Worm (Caenorhabditis elegans) whole organism, L3 larva: ENCODE results near the gene ZK1010.10.

Experiments used
- R02D3.7 ChIP-seq: fragments of 150-350 bp; optimal IDR thresholded peaks from 2 replicates; lab custom pipeline; 2014; ENCODE audit warnings: missing biosample characterization, missing genetic modification characterization
- ZK546.5 ChIP-seq: sonication (generic microtip); optimal IDR thresholded peaks from 2 replicates; lab custom pipeline; 2017; ENCODE audit warnings: missing biosample characterization, missing genetic modification characterization
- aly-2 ChIP-seq: fragments of 150-350 bp; optimal IDR thresholded peaks from 2 replicates; lab custom pipeline; 2014; ENCODE audit warnings: missing biosample characterization, missing genetic modification characterization
- ama-1 ChIP-seq: fragments of 150-350 bp; optimal IDR thresholded peaks from 2 replicates; lab custom pipeline; 2018
- ceh-16 ChIP-seq: sonication (generic microtip); optimal IDR thresholded peaks from 2 replicates; lab custom pipeline; 2017; ENCODE audit warnings: missing biosample characterization, missing genetic modification characterization
- ceh-28 ChIP-seq: fragments of 150-350 bp; optimal IDR thresholded peaks from 2 replicates; lab custom pipeline; 2014; ENCODE audit warnings: missing biosample characterization, missing genetic modification reagents, missing genetic modification characterization
- ceh-82 ChIP-seq: fragments of 150-350 bp; optimal IDR thresholded peaks from 2 replicates; lab custom pipeline; 2014; ENCODE audit warnings: missing biosample characterization, missing genetic modification characterization
- ceh-9 ChIP-seq: sonication (generic microtip); optimal IDR thresholded peaks from 2 replicates; lab custom pipeline; 2018; ENCODE audit warnings: missing biosample characterization, missing genetic modification characterization
- daf-12 ChIP-seq: fragments of 150-350 bp; optimal IDR thresholded peaks from 2 replicates; lab custom pipeline; 2014; ENCODE audit warnings: missing biosample characterization, missing genetic modification reagents, missing genetic modification characterization
- egl-27 ChIP-seq: sonication (generic microtip); optimal IDR thresholded peaks from 4 replicates; lab custom pipeline; 2017; ENCODE audit warnings: missing biosample characterization, missing genetic modification reagents, missing genetic modification characterization
- egl-5 ChIP-seq: fragments of 150-350 bp; optimal IDR thresholded peaks from 2 replicates; lab custom pipeline; 2017; ENCODE audit warnings: missing biosample characterization, missing genetic modification reagents, missing genetic modification characterization, inconsistent platforms
- elt-1 ChIP-seq: fragments of 150-350 bp; optimal IDR thresholded peaks from 2 replicates; lab custom pipeline; 2014; ENCODE audit warnings: missing biosample characterization, missing genetic modification characterization
- elt-2 ChIP-seq: sonication (generic microtip); optimal IDR thresholded peaks from 2 replicates; lab custom pipeline; 2016; ENCODE audit warnings: missing genetic modification reagents, mild to moderate bottlenecking, missing genetic modification characterization, missing compliant biosample characterization
- elt-3 ChIP-seq, 3 experiments: fragments of 150-350 bp in 1 of 3; sonication (generic microtip) in 2 of 3; optimal IDR thresholded peaks; 2 replicates in 2 of 3; 4 replicates in 1 of 3; lab custom pipeline; 2014 to 2017; ENCODE audit warnings: missing biosample characterization in 3 of 3, missing genetic modification characterization in 3 of 3
- eor-1 ChIP-seq, 2 experiments: fragments of 150-350 bp; optimal IDR thresholded peaks; 2 replicates each; lab custom pipeline; 2014 to 2018; ENCODE audit warnings: missing biosample characterization in 2 of 2, missing genetic modification characterization in 2 of 2
- fkh-10 ChIP-seq: sonication (generic microtip); optimal IDR thresholded peaks from 2 replicates; lab custom pipeline; 2017; ENCODE audit warnings: missing biosample characterization, missing genetic modification reagents, missing genetic modification characterization
- fkh-2 ChIP-seq: fragments of 150-350 bp; optimal IDR thresholded peaks from 2 replicates; lab custom pipeline; 2014; ENCODE audit warnings: missing biosample characterization, missing genetic modification reagents, missing genetic modification characterization
- fos-1 ChIP-seq: fragments of 150-350 bp; optimal IDR thresholded peaks from 2 replicates; lab custom pipeline; 2014; ENCODE audit warnings: missing biosample characterization, missing genetic modification characterization
- hmg-11 ChIP-seq: sonication (generic microtip); optimal IDR thresholded peaks from 2 replicates; lab custom pipeline; 2016; ENCODE audit warnings: missing genetic modification characterization, missing compliant biosample characterization
- jun-1 ChIP-seq: fragments of 150-350 bp; optimal IDR thresholded peaks from 2 replicates; lab custom pipeline; 2014; ENCODE audit warnings: missing biosample characterization, missing genetic modification reagents, missing genetic modification characterization
- lin-15B ChIP-seq: fragments of 150-350 bp; optimal IDR thresholded peaks from 2 replicates; lab custom pipeline; 2014; ENCODE audit warnings: missing biosample characterization, missing genetic modification characterization
- lin-39 ChIP-seq: fragments of 150-350 bp; optimal IDR thresholded peaks from 2 replicates; lab custom pipeline; 2018; ENCODE audit warnings: missing biosample characterization, missing genetic modification reagents, missing genetic modification characterization
- lsy-12 ChIP-seq: sonication (generic microtip); optimal IDR thresholded peaks from 2 replicates; lab custom pipeline; 2016; ENCODE audit warnings: mild to moderate bottlenecking, missing genetic modification characterization, missing compliant biosample characterization
- mdl-1 ChIP-seq: fragments of 150-350 bp; optimal IDR thresholded peaks from 2 replicates; lab custom pipeline; 2014; ENCODE audit warnings: missing biosample characterization, missing genetic modification characterization
- mml-1 ChIP-seq: fragments of 150-350 bp; sonication (generic microtip); optimal IDR thresholded peaks from 3 replicates; lab custom pipeline; 2014; ENCODE audit warnings: missing biosample characterization, missing genetic modification characterization
- nfya-1 ChIP-seq: sonication (generic microtip); optimal IDR thresholded peaks from 2 replicates; lab custom pipeline; 2017; ENCODE audit warnings: missing genetic modification characterization, mild to moderate bottlenecking, missing compliant biosample characterization, antibody characterized with exemption, moderate library complexity; ENCODE audit not compliant: insufficient read depth
- nhr-11 ChIP-seq: fragments of 150-350 bp; optimal IDR thresholded peaks from 2 replicates; lab custom pipeline; 2014; ENCODE audit warnings: missing biosample characterization, missing genetic modification characterization
- nhr-12 ChIP-seq: fragments of 150-350 bp; optimal IDR thresholded peaks from 2 replicates; lab custom pipeline; 2014; ENCODE audit warnings: missing biosample characterization, missing genetic modification characterization
- nhr-23 ChIP-seq: fragments of 150-350 bp; optimal IDR thresholded peaks from 2 replicates; lab custom pipeline; 2014; ENCODE audit warnings: missing biosample characterization, missing genetic modification reagents, missing genetic modification characterization
- nhr-237 ChIP-seq: fragments of 150-350 bp; optimal IDR thresholded peaks from 2 replicates; lab custom pipeline; 2014; ENCODE audit warnings: missing biosample characterization, missing genetic modification characterization
- nhr-25 ChIP-seq: sonication (generic microtip); optimal IDR thresholded peaks from 2 replicates; lab custom pipeline; 2017; ENCODE audit warnings: missing biosample characterization, missing genetic modification characterization
- nhr-28 ChIP-seq: fragments of 150-350 bp; optimal IDR thresholded peaks from 2 replicates; lab custom pipeline; 2014; ENCODE audit warnings: missing biosample characterization, missing genetic modification characterization
- nhr-43 ChIP-seq: sonication (generic microtip); optimal IDR thresholded peaks from 2 replicates; lab custom pipeline; 2016; ENCODE audit warnings: mild to moderate bottlenecking, missing genetic modification characterization, missing compliant biosample characterization; ENCODE audit not compliant: poor library complexity, severe bottlenecking
- nhr-67 ChIP-seq: fragments of 150-350 bp; optimal IDR thresholded peaks from 2 replicates; lab custom pipeline; 2014; ENCODE audit warnings: missing biosample characterization, missing genetic modification characterization
- nhr-76 ChIP-seq: fragments of 150-350 bp; sonication (generic microtip); optimal IDR thresholded peaks from 5 replicates; lab custom pipeline; 2014; ENCODE audit warnings: missing biosample characterization, missing genetic modification characterization
- nhr-77 ChIP-seq: fragments of 150-350 bp; optimal IDR thresholded peaks from 2 replicates; lab custom pipeline; 2014; ENCODE audit warnings: missing biosample characterization, missing genetic modification characterization
- pha-4 ChIP-seq: fragments of 150-350 bp; optimal IDR thresholded peaks from 2 replicates; lab custom pipeline; 2014; ENCODE audit warnings: missing biosample characterization, missing genetic modification reagents, missing genetic modification characterization
- pqm-1 ChIP-seq: fragments of 150-350 bp; optimal IDR thresholded peaks from 2 replicates; lab custom pipeline; 2017; ENCODE audit warnings: missing biosample characterization, missing genetic modification characterization, inconsistent platforms
- sea-2 ChIP-seq: fragments of 150-350 bp; sonication (generic microtip); optimal IDR thresholded peaks from 4 replicates; lab custom pipeline; 2014; ENCODE audit warnings: missing biosample characterization, missing genetic modification reagents, missing genetic modification characterization
- skn-1 ChIP-seq: fragments of 150-350 bp; optimal IDR thresholded peaks from 2 replicates; lab custom pipeline; 2014; ENCODE audit warnings: missing biosample characterization, missing genetic modification characterization
- snpc-4 ChIP-seq: fragments of 150-350 bp; optimal IDR thresholded peaks from 2 replicates; lab custom pipeline; 2014; ENCODE audit warnings: missing biosample characterization, missing genetic modification characterization
- tbx-2 ChIP-seq: sonication (generic microtip); optimal IDR thresholded peaks from 2 replicates; lab custom pipeline; 2016; ENCODE audit warnings: mild to moderate bottlenecking, missing genetic modification characterization, missing compliant biosample characterization
- unc-39 ChIP-seq: sonication (generic microtip); optimal IDR thresholded peaks from 4 replicates; lab custom pipeline; 2017; ENCODE audit warnings: missing biosample characterization, missing genetic modification characterization
- unc-62 ChIP-seq: fragments of 150-350 bp; sonication (generic microtip); optimal IDR thresholded peaks from 4 replicates; lab custom pipeline; 2014; ENCODE audit warnings: missing biosample characterization, missing genetic modification reagents, missing genetic modification characterization
- zag-1 ChIP-seq: fragments of 150-350 bp; optimal IDR thresholded peaks from 2 replicates; lab custom pipeline; 2014; ENCODE audit warnings: missing biosample characterization, missing genetic modification characterization
- ztf-11 ChIP-seq: fragments of 150-350 bp; optimal IDR thresholded peaks from 2 replicates; lab custom pipeline; 2014; ENCODE audit warnings: missing biosample characterization, missing genetic modification characterization
- ztf-4 ChIP-seq: fragments of 150-350 bp; optimal IDR thresholded peaks from 2 replicates; lab custom pipeline; 2014; ENCODE audit warnings: missing biosample characterization, missing genetic modification characterization

ZK1010.10 gene

DNA sequence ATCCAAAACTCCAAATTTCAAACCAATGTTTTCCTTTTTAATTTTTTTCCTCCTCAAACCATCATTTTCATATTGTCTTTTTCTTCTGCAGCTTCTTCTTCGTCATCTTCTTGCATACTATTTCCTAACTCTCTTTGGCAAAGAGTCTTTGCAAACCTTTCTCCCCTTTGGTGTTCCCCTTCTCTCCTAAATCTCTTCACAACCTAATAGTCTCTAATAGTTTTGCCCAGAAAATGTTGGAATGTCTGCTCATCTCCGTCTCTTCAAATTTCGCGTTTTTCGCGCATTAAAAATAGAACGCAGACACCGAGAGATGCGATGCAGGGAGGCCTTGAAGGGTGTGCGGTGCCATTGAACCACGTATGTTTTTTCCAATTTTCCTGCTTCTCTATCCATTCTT lies at the start of gene ZK1010.10:
Gene ZK1010.10, plus strand, starts transcription at position 286 of the 400 bp plus-strand sequence.
- TF ChIP-seq snpc-4 (no peak), fkh-10 (GFP tag; lab: Kevin White, UChicago) (no peak), ztf-4 (no peak), tbx-2 (no peak), lin-39 (tag; lab: Kevin White, UChicago) (peak; percentile 57), pqm-1 (tag; lab: Kevin White, UChicago) (peak; percentile 27), mdl-1 (tag; lab: Kevin White, UChicago) (no peak), nhr-67 (tag; lab: Kevin White, UChicago) (no peak), ZK546.5 (tag; lab: Kevin White, UChicago) (no peak), ceh-82 (tag; lab: Kevin White, UChicago) (no peak), elt-2 (tag; lab: Kevin White, UChicago) (no peak), elt-3 (tag; optimal IDR thresholded peaks at IDR 0.05; lab: Kevin White, UChicago) (no peak), pha-4 (tag; lab: Kevin White, UChicago) (no peak), R02D3.7 (tag; lab: Kevin White, UChicago) (no peak), sea-2 (no peak), unc-62 (GFP tag; lab: Kevin White, UChicago) (no peak), egl-5 (tag; lab: Kevin White, UChicago) (peak; percentile 30), nhr-28 (no peak), egl-27 (tag; lab: Kevin White, UChicago) (no peak), aly-2 (no peak), jun-1 (tag; lab: Kevin White, UChicago) (peak; percentile 7), ztf-11 (tag; lab: Kevin White, UChicago) (no peak), fos-1 (tag; lab: Kevin White, UChicago) (no peak), zag-1 (tag; lab: Kevin White, UChicago) (no peak), lin-15B (tag; lab: Kevin White, UChicago) (peak; percentile 39), ceh-16 (tag; lab: Kevin White, UChicago) (no peak), hmg-11 (tag; lab: Kevin White, UChicago) (peak; percentile 82), nhr-43 (no peak), eor-1 (tag; optimal IDR thresholded peaks at IDR 0.05; lab: Kevin White, UChicago) (no peak), nhr-23 (tag; lab: Kevin White, UChicago) (peak; percentile 11), fkh-2 (tag; lab: Kevin White, UChicago) (no peak), nhr-25 (tag; lab: Kevin White, UChicago) (peak; percentile 16), nfya-1 (peak; percentile 85), daf-12 (tag; lab: Kevin White, UChicago) (no peak), nhr-77 (tag; lab: Kevin White, UChicago) (no peak), skn-1 (tag; lab: Kevin White, UChicago) (no peak), unc-39 (tag; lab: Kevin White, UChicago) (no peak), ceh-28 (tag; lab: Kevin White, UChicago) (peak; percentile 43), elt-1 (tag; lab: Kevin White, UChicago) (no peak), nhr-12 (tag; lab: Kevin White, UChicago) (no peak), nhr-237 (tag; lab: Kevin White, UChicago) (no peak), mml-1 (no peak), ceh-9 (tag; lab: Kevin White, UChicago) (no peak), lsy-12 (tag; lab: Kevin White, UChicago) (no peak), nhr-76 (tag; lab: Kevin White, UChicago) (no peak), ama-1 (lab: Kevin White, UChicago) (no peak), nhr-11 (tag; lab: Kevin White, UChicago) (no peak)
